Worm (Caenorhabditis elegans) whole organism, L1 larva: ENCODE data around the gene C15C8.7.

ENCODE experiments used
- C16A3.4 ChIP-seq: fragments of 150-350 bp; optimal IDR thresholded peaks from 2 replicates; lab custom pipeline; 2014; ENCODE audit warnings: missing biosample characterization, missing genetic modification characterization
- C34B4.2 ChIP-seq: sonication (generic microtip); optimal IDR thresholded peaks from 2 replicates; lab custom pipeline; 2017; ENCODE audit warnings: mild to moderate bottlenecking, missing genetic modification characterization, missing compliant biosample characterization
- aha-1 ChIP-seq: fragments of 150-350 bp; optimal IDR thresholded peaks from 2 replicates; lab custom pipeline; 2014; ENCODE audit warnings: missing biosample characterization, missing genetic modification characterization
- aly-2 ChIP-seq: fragments of 150-350 bp; optimal IDR thresholded peaks from 2 replicates; lab custom pipeline; 2014; ENCODE audit warnings: missing biosample characterization, missing genetic modification characterization
- ama-1 ChIP-seq: fragments of 150-350 bp; optimal IDR thresholded peaks from 2 replicates; lab custom pipeline; 2014
- ceh-8 ChIP-seq: fragments of 200-800 bp; sonication (Bioruptor generic); optimal IDR thresholded peaks from 2 replicates; lab custom pipeline; 2018; ENCODE audit warnings: mild to moderate bottlenecking, missing genetic modification characterization, moderate library complexity, missing compliant biosample characterization
- ceh-90 ChIP-seq: sonication (generic microtip); optimal IDR thresholded peaks from 2 replicates; lab custom pipeline; 2016; ENCODE audit warnings: missing genetic modification characterization, missing compliant biosample characterization
- ces-1 ChIP-seq: fragments of 150-350 bp; optimal IDR thresholded peaks from 2 replicates; lab custom pipeline; 2014; ENCODE audit warnings: missing biosample characterization, missing genetic modification reagents, missing genetic modification characterization
- dpl-1 ChIP-seq, 3 experiments: fragments of 150-350 bp in 2 of 3; sonication (generic microtip) in 1 of 3; optimal IDR thresholded peaks; 2 replicates each; lab custom pipeline; 2014 to 2017; ENCODE audit warnings: missing biosample characterization in 3 of 3, missing genetic modification characterization in 3 of 3, missing genetic modification reagents in 3 of 3
- efl-1 ChIP-seq, 4 experiments: fragments of 150-350 bp; optimal IDR thresholded peaks in 3 of 4; peaks in 1 of 4; 1 replicate in 1 of 4; 2 replicates in 3 of 4; lab custom pipeline; 2014; ENCODE audit warnings: missing biosample characterization in 2 of 4, missing genetic modification characterization in 2 of 4, missing genetic modification reagents in 2 of 4
- efl-3 ChIP-seq: fragments of 200-800 bp; sonication (Bioruptor generic); optimal IDR thresholded peaks from 2 replicates; lab custom pipeline; 2018; ENCODE audit warnings: mild to moderate bottlenecking, missing genetic modification characterization, missing compliant biosample characterization
- egl-13 ChIP-seq: sonication (generic microtip); optimal IDR thresholded peaks from 2 replicates; lab custom pipeline; 2016; ENCODE audit warnings: missing genotype, missing genetic modification reagents, missing genetic modification characterization, missing compliant biosample characterization
- ets-5 ChIP-seq: fragments of 200-800 bp; sonication (Bioruptor generic); IDR thresholded peaks from 2 replicates; pipeline ENCODE4 v1.3.6; 2022; ENCODE audit warnings: missing genetic modification characterization, missing compliant biosample characterization
- fkh-4 ChIP-seq: sonication (generic microtip); optimal IDR thresholded peaks from 2 replicates; lab custom pipeline; 2016; ENCODE audit warnings: missing compliant biosample characterization, missing genetic modification characterization, borderline replicate concordance
- fos-1 ChIP-seq: fragments of 150-350 bp; optimal IDR thresholded peaks from 2 replicates; lab custom pipeline; 2014; ENCODE audit warnings: missing biosample characterization, missing genetic modification characterization
- hlh-4 ChIP-seq: sonication (generic microtip); optimal IDR thresholded peaks from 2 replicates; lab custom pipeline; 2016; ENCODE audit warnings: mild to moderate bottlenecking, missing genetic modification characterization, missing compliant biosample characterization
- hpl-2 ChIP-seq: fragments of 150-350 bp; optimal IDR thresholded peaks from 2 replicates; lab custom pipeline; 2014; ENCODE audit warnings: missing biosample characterization, missing genetic modification reagents, missing genetic modification characterization
- jun-1 ChIP-seq: fragments of 150-350 bp; optimal IDR thresholded peaks from 2 replicates; lab custom pipeline; 2014; ENCODE audit warnings: missing biosample characterization, missing genetic modification reagents, missing genetic modification characterization
- lin-14 ChIP-seq: fragments of 200-800 bp; sonication (Bioruptor generic); optimal IDR thresholded peaks from 2 replicates; lab custom pipeline; 2018; ENCODE audit warnings: mild to moderate bottlenecking, missing genetic modification characterization, moderate library complexity, missing compliant biosample characterization
- lin-15B ChIP-seq: fragments of 150-350 bp; sonication (generic microtip); optimal IDR thresholded peaks from 3 replicates; lab custom pipeline; 2014; ENCODE audit warnings: missing biosample characterization, missing genetic modification characterization
- lin-35 ChIP-seq, 2 experiments: fragments of 150-350 bp; optimal IDR thresholded peaks; 2 replicates each; lab custom pipeline; 2014; ENCODE audit warnings: missing biosample characterization in 2 of 2, missing genetic modification characterization in 2 of 2, missing genetic modification reagents in 2 of 2
- mdl-1 ChIP-seq, 2 experiments: fragments of 150-350 bp; optimal IDR thresholded peaks; 2 replicates each; lab custom pipeline; 2014 to 2017; ENCODE audit warnings: missing biosample characterization in 2 of 2, missing genetic modification characterization in 2 of 2, inconsistent platforms in 1 of 2
- nhr-12 ChIP-seq: sonication (generic microtip); optimal IDR thresholded peaks from 2 replicates; lab custom pipeline; 2017; ENCODE audit warnings: missing biosample characterization, missing genetic modification characterization
- nhr-20 ChIP-seq: sonication (generic microtip); optimal IDR thresholded peaks from 2 replicates; lab custom pipeline; 2016; ENCODE audit warnings: mild to moderate bottlenecking, missing genetic modification characterization, missing compliant biosample characterization
- nhr-237 ChIP-seq: fragments of 150-350 bp; optimal IDR thresholded peaks from 2 replicates; lab custom pipeline; 2014; ENCODE audit warnings: missing biosample characterization, missing genetic modification characterization
- nhr-71 ChIP-seq: sonication (generic microtip); optimal IDR thresholded peaks from 2 replicates; lab custom pipeline; 2016; ENCODE audit warnings: mild to moderate bottlenecking, missing genetic modification characterization, moderate library complexity, missing compliant biosample characterization
- nhr-76 ChIP-seq: sonication (generic microtip); optimal IDR thresholded peaks from 2 replicates; lab custom pipeline; 2017; ENCODE audit warnings: missing biosample characterization, missing genetic modification characterization
- nhr-77 ChIP-seq: fragments of 150-350 bp; optimal IDR thresholded peaks from 2 replicates; lab custom pipeline; 2014; ENCODE audit warnings: missing biosample characterization, missing genetic modification characterization
- nhr-84 ChIP-seq: sonication (generic microtip); optimal IDR thresholded peaks from 2 replicates; lab custom pipeline; 2017; ENCODE audit warnings: missing biosample characterization, missing genetic modification characterization
- nhr-85 ChIP-seq: sonication (generic microtip); peaks from one replicate; lab custom pipeline; 2016; ENCODE audit warnings: missing genetic modification characterization, inconsistent platforms, missing compliant biosample characterization
- pag-3 ChIP-seq: sonication (generic microtip); optimal IDR thresholded peaks from 2 replicates; lab custom pipeline; 2017; ENCODE audit warnings: missing genetic modification characterization, mild to moderate bottlenecking, missing compliant biosample characterization, antibody characterized with exemption, borderline replicate concordance; ENCODE audit not compliant: insufficient read depth
- pqm-1 ChIP-seq: sonication (generic microtip); optimal IDR thresholded peaks from 3 replicates; lab custom pipeline; 2017; ENCODE audit warnings: missing biosample characterization, missing genetic modification characterization
- skn-1 ChIP-seq: fragments of 150-350 bp; optimal IDR thresholded peaks from 2 replicates; lab custom pipeline; 2014; ENCODE audit warnings: missing biosample characterization, missing genetic modification characterization
- snpc-4 ChIP-seq: fragments of 150-350 bp; optimal IDR thresholded peaks from 2 replicates; lab custom pipeline; 2014; ENCODE audit warnings: missing biosample characterization, missing genetic modification characterization
- sup-37 ChIP-seq: fragments of 200-800 bp; sonication (Bioruptor generic); optimal IDR thresholded peaks from 2 replicates; lab custom pipeline; 2018; ENCODE audit warnings: mild to moderate bottlenecking, missing genetic modification characterization, missing compliant biosample characterization
- swsn-7 ChIP-seq: sonication (generic microtip); optimal IDR thresholded peaks from 2 replicates; lab custom pipeline; 2016; ENCODE audit warnings: missing genetic modification characterization, missing compliant biosample characterization
- tbx-2 ChIP-seq: sonication (generic microtip); optimal IDR thresholded peaks from 2 replicates; lab custom pipeline; 2016; ENCODE audit warnings: missing genetic modification characterization, missing compliant biosample characterization
- tlp-1 ChIP-seq: fragments of 150-350 bp; optimal IDR thresholded peaks from 2 replicates; lab custom pipeline; 2014; ENCODE audit warnings: missing biosample characterization, missing genetic modification characterization
- unc-130 ChIP-seq: fragments of 150-350 bp; optimal IDR thresholded peaks from 2 replicates; lab custom pipeline; 2017; ENCODE audit warnings: missing biosample characterization, missing genetic modification characterization, inconsistent platforms
- unc-86 ChIP-seq: sonication (generic microtip); optimal IDR thresholded peaks from 2 replicates; lab custom pipeline; 2016; ENCODE audit warnings: missing genetic modification characterization, missing compliant biosample characterization
- vab-15 ChIP-seq: sonication (generic microtip); optimal IDR thresholded peaks from 2 replicates; lab custom pipeline; 2017; ENCODE audit warnings: missing genotype, mild to moderate bottlenecking, missing genetic modification characterization, missing compliant biosample characterization
- xbp-1 ChIP-seq: sonication (generic microtip); optimal IDR thresholded peaks from 2 replicates; lab custom pipeline; 2016; ENCODE audit warnings: missing genetic modification characterization, missing compliant biosample characterization
- zip-4 ChIP-seq: fragments of 200-800 bp; sonication (Bioruptor generic); optimal IDR thresholded peaks from 2 replicates; lab custom pipeline; 2018; ENCODE audit warnings: mild to moderate bottlenecking, missing genetic modification characterization, moderate library complexity, missing compliant biosample characterization
- ztf-4 ChIP-seq: fragments of 150-350 bp; optimal IDR thresholded peaks from 2 replicates; lab custom pipeline; 2014; ENCODE audit warnings: missing biosample characterization, missing genetic modification characterization

C15C8.7 gene

DNA sequence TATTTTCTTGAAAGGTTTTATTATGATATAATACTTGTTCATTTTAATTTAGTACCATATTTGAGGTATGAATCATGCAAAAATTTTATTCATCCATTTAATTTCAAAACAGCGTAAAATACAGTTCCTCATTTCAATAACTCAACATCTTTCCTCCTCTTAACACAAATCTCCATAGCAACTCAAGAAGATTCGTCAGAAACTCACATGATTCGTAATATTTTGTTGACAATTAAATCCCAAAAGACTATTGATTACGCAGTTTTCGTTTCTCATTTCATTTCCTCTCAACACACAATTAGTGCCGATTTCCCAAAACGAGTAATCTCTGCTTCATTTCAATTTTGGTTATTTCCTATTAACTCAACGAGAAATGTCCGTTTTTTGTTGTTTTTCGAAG, 36.5 kb downstream of the C15C8.7 start, which contains the start of gene R11D1.2:
Gene R11D1.2, plus strand, starts transcription at position 301 of the 400 bp plus-strand sequence.
- TF ChIP-seq hlh-4 (tag; lab: Kevin White, UChicago) (no peak), ceh-8 (GFP tag; lab: Kevin White, UChicago) (peak; percentile 1), snpc-4 (tag; lab: Kevin White, UChicago) (no peak), nhr-237 (tag; lab: Kevin White, UChicago) (no peak), fos-1 (tag; lab: Kevin White, UChicago) (no peak), C16A3.4 (tag; lab: Kevin White, UChicago) (no peak), C34B4.2 (no peak), efl-1 (optimal IDR thresholded peaks at IDR 0.05; lab: Kevin White, UChicago) (no peak), efl-1 (GFP tag; optimal IDR thresholded peaks at IDR 0.05 in 1 of 2; lab: Kevin White, UChicago) (peak in 1 of 2 experiments; percentile 77), sup-37 (no peak), unc-130 (tag; lab: Kevin White, UChicago) (no peak), ama-1 (lab: Kevin White, UChicago) (no peak), nhr-76 (no peak), mdl-1 (tag; optimal IDR thresholded peaks at IDR 0.05; lab: Kevin White, UChicago) (no peak), egl-13 (tag; lab: Kevin White, UChicago) (no peak), xbp-1 (tag; lab: Kevin White, UChicago) (no peak)
- TF ChIP-seq, all 84 proteins: peak for 2

ce11 chrV:12706511-12706910, 38.3 kb downstream of the C15C8.7 start:
- TF ChIP-seq unc-130 (tag; lab: Kevin White, UChicago) (no peak), efl-1 (optimal IDR thresholded peaks at IDR 0.05; lab: Kevin White, UChicago) (no peak), efl-1 (GFP tag; optimal IDR thresholded peaks at IDR 0.05 in 1 of 2; lab: Kevin White, UChicago) (peak in 1 of 2 experiments; percentile 65)

DNA sequence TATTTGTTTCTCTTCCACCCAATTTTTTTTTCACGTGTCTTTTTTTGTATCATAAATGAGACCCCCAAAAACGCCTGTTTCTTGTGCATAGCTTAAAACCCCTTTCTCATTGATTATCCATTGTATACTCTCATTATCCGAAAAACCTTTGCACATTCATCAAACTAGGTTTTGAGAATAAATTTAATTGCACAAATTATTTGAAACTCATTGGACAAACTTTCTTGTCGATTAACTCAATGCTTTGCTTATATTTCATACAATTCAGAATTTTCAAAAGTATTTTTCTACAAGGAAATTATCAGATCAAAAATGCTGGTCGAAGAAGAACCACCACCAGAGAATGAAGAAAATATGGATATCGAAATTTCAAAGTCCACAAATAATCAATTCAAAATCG, 40.8 kb downstream of the C15C8.7 start, which contains the start of gene R11D1.1:
Gene R11D1.1, plus strand, starts transcription at position 301 of the 400 bp plus-strand sequence.
- TF ChIP-seq fkh-4 (tag; lab: Kevin White, UChicago) (no peak), ztf-4 (no peak)
- TF ChIP-seq, all 84 proteins: peak for 0

ce11 chrV:12701613-12702012, 43.2 kb downstream of the C15C8.7 start:
- no peak for TF ChIP-seq nhr-76
- no peak for TF ChIP-seq skn-1 (tag; lab: Kevin White, UChicago)
- peak; percentile 73 for TF ChIP-seq lin-14 (GFP tag; lab: Kevin White, UChicago)
- peak; percentile 42 for TF ChIP-seq ces-1 (GFP tag; lab: Kevin White, UChicago)

DNA sequence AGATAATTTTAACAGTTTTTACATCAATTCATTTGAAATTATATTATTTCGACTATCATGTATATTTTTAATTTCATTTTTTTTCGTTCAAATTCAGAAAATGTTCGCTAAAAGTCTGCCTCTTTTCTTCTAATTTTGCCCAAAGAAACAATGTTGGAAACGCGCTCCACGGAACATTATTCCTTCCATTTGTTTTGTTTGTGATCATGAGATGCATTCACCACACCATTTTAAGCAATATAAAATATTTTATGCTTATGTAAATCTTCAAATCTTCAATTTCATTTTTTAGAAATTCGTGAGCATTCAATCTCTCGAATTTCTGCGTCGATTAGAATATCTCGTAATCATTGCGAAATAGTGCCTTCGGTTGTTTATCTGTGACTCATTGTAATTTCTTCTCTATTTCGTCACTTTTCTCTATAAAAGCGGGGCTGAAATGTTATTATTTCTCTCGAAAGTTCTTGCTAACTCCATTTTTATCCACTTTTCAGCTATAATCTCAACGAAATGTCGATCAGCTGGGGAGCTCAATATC, 47.4 kb downstream of the C15C8.7 start, which contains the start of gene istr-1:
Gene istr-1, plus strand, starts transcription at position 495 of the 538 bp plus-strand sequence.
- TF ChIP-seq nhr-84 (tag; lab: Kevin White, UChicago) = no peak
- no peak for TF ChIP-seq aha-1 (tag; lab: Kevin White, UChicago)
- TF ChIP-seq nhr-71 (tag; lab: Kevin White, UChicago) = peak; percentile 33
- no peak for TF ChIP-seq pqm-1 (tag; lab: Kevin White, UChicago)
- TF ChIP-seq zip-4 (GFP tag; lab: Kevin White, UChicago) = peak; percentile 72
- peak in 2 of 3 experiments; percentile 7 to 51 for TF ChIP-seq dpl-1 (GFP tag; optimal IDR thresholded peaks at IDR 0.05; lab: Kevin White, UChicago)
- no peak for TF ChIP-seq sup-37
- no peak for TF ChIP-seq unc-86 (tag; lab: Kevin White, UChicago)
- TF ChIP-seq egl-13 (tag; lab: Kevin White, UChicago) = no peak
- no peak for TF ChIP-seq nhr-77 (tag; lab: Kevin White, UChicago)
- TF ChIP-seq jun-1 (tag; lab: Kevin White, UChicago) = no peak
- no peak for TF ChIP-seq ets-5
- peak; percentile 33 for TF ChIP-seq lin-15B
- peak; percentile 33 to 52 for TF ChIP-seq lin-35 (GFP tag; optimal IDR thresholded peaks at IDR 0.05; lab: Kevin White, UChicago)
- no peak for TF ChIP-seq ama-1 (lab: Kevin White, UChicago)
- TF ChIP-seq nhr-85 (tag; lab: Kevin White, UChicago) = no peak
- no peak for TF ChIP-seq ceh-90 (tag; lab: Kevin White, UChicago)
- TF ChIP-seq aly-2 (tag; lab: Kevin White, UChicago) = no peak
- TF ChIP-seq swsn-7 = no peak
- TF ChIP-seq nhr-20 (tag; lab: Kevin White, UChicago) = no peak
- TF ChIP-seq hpl-2 (GFP tag; lab: Kevin White, UChicago) = no peak
- no peak for TF ChIP-seq efl-3 (GFP tag; lab: Kevin White, UChicago)
- TF ChIP-seq pag-3 (tag; lab: Kevin White, UChicago) = no peak
- no peak for TF ChIP-seq nhr-12
- no peak for TF ChIP-seq nhr-237 (tag; lab: Kevin White, UChicago)
- TF ChIP-seq C34B4.2 = no peak
- no peak for TF ChIP-seq vab-15 (tag; lab: Kevin White, UChicago)
- no peak for TF ChIP-seq tbx-2 (tag; lab: Kevin White, UChicago)
- TF ChIP-seq fos-1 (tag; lab: Kevin White, UChicago) = peak; percentile 49
- TF ChIP-seq tlp-1 (tag; lab: Kevin White, UChicago) = no peak
